Worm (Caenorhabditis elegans): ENCODE measurements around the gene R09E10.5.

Gene R09E10.5

DNA sequence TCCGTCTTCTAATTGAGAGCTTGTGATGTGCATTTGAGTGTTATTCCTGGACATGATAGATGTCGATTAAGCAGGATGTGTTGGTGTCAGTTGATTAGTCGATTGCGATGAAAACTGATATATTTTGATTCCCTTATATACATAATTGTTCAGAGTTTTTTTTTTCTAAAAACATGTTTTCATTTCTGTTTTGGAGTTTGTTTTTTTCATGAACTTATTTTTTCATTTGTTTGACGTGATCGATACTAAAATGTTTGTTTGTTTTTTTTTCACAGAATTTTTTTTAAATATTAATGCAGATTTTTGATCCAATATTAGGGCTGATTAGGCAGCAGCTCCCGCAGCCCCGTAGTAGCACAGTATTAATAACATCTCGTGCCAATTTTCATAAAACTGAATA is 16.1 kb upstream of the R09E10.5 start, which contains the start of gene R09E10.2:
TSS of gene R09E10.2 (minus strand) at position 101 of the 400 bp plus-strand sequence.
- TF ChIP-seq unc-62 (GFP tag; optimal IDR thresholded peaks at IDR 0.05 in 1 of 2) (peak in 1 of 2 experiments; percentile 38), unc-62 (tag; optimal IDR thresholded peaks at IDR 0.05) (no peak), nhr-41 (GFP tag; IDR thresholded peaks at IDR 0.05) (no peak)

ce11 chrIV:10313565-10313964 is 11.5 kb upstream of the R09E10.5 start, which contains the start of gene acs-18:
TSS of gene acs-18 (minus strand) at chrIV:10313665.
- TF ChIP-seq F26F4.8 (GFP tag; conservative IDR thresholded peaks at IDR 0.05) = no peak
- TF ChIP-seq nhr-237 (tag; optimal IDR thresholded peaks at IDR 0.05) = no peak
- TF ChIP-seq ZK337.2 (GFP tag; IDR thresholded peaks at IDR 0.05) = no peak
- TF ChIP-seq vab-7 (GFP tag; IDR thresholded peaks at IDR 0.05) = no peak
- no peak for TF ChIP-seq tra-1 (GFP tag; IDR thresholded peaks at IDR 0.05)
- no peak for TF ChIP-seq ceh-28 (tag; optimal IDR thresholded peaks at IDR 0.05)
- no peak for TF ChIP-seq zip-11 (GFP tag; IDR thresholded peaks at IDR 0.05)
- no peak for TF ChIP-seq tag-97 (GFP tag; IDR thresholded peaks at IDR 0.05)
- TF ChIP-seq ceh-20 (GFP tag; IDR thresholded peaks at IDR 0.05) = no peak
- no peak for TF ChIP-seq lin-1 (GFP tag; IDR thresholded peaks at IDR 0.05)
- no peak for TF ChIP-seq mdl-1 (tag; optimal IDR thresholded peaks at IDR 0.05)
- no peak for TF ChIP-seq daf-19 (GFP tag; conservative IDR thresholded peaks at IDR 0.05)
- no peak for TF ChIP-seq fkh-10 (GFP tag; optimal IDR thresholded peaks at IDR 0.05)
- no peak for TF ChIP-seq aly-2 (tag; optimal IDR thresholded peaks at IDR 0.05)
- no peak for TF ChIP-seq spr-1 (tag; optimal IDR thresholded peaks at IDR 0.05)

DNA sequence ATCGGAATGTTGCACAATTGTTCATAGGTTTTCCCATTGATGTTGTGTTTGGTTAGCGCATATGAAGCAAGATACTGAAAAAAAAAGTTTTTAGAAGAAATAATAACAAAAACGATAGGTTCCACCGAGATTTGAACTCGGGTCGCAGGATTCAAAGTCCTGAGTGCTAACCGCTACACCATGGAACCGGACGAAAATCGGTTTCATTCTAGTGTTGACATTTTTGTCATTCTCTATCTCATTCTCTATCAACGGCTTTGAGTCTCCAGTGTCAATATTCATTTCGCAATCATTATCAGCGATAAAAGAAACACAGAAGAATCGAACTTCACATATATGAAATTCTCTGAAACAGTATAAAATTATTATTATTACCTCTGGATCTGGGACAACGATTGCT is 9.0 kb upstream of the R09E10.5 start:
- no peak for TF ChIP-seq lin-15B (tag; optimal IDR thresholded peaks at IDR 0.05)
- TF ChIP-seq lim-7 (GFP tag; IDR thresholded peaks at IDR 0.05) = peak; percentile 75
- 0 out of 2 replicates have a peak, but pooled peaks have one; percentile 15 for TF ChIP-seq nhr-41 (GFP tag; IDR thresholded peaks at IDR 0.05)
- no peak for TF ChIP-seq nhr-28 (tag; optimal IDR thresholded peaks at IDR 0.05)
- TF ChIP-seq T26A8.4 (GFP tag; IDR thresholded peaks at IDR 0.05) = peak; percentile 24; the same call in 1 of the 2 replicates
- peak; percentile 84 for TF ChIP-seq snpc-1.2 (GFP tag; IDR thresholded peaks at IDR 0.05)
- no peak for TF ChIP-seq daf-8 (GFP tag; IDR thresholded peaks at IDR 0.05)
- no peak for TF ChIP-seq aly-2 (tag; optimal IDR thresholded peaks at IDR 0.05)
- TF ChIP-seq ceh-44 (GFP tag; IDR thresholded peaks at IDR 0.05) = peak; percentile 39; the same call in 1 of the 2 replicates
- TF ChIP-seq F26F4.8 (GFP tag; conservative IDR thresholded peaks at IDR 0.05) = 0 out of 2 replicates have a peak, but pooled peaks have one; percentile 52
- no peak for TF ChIP-seq dmd-9 (GFP tag; IDR thresholded peaks at IDR 0.05)
- TF ChIP-seq madf-9 (GFP tag; conservative IDR thresholded peaks at IDR 0.05) = no peak

DNA sequence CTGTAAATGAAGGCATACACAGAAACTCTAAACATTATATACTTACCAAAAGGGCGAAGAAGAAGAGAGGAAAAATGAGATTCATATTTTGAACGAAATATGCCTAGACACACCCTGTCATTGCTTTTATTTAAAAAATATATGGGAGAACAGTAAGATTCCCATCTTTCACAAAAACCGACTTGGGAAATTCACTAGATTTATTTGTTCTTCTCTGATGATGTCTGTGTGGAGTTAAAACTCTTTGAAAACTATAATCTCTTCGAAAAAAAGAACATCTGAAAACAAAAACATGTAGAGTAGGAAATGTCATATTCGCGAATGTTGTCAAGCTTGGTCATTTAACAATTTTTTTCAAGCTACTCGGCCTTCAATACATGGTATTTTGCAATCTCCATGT is 8.2 kb upstream of the R09E10.5 start, which contains the start of gene R09E10.8:
TSS of gene R09E10.8 (minus strand) at position 101 of the 400 bp plus-strand sequence.
- TF ChIP-seq ama-1 (optimal IDR thresholded peaks at IDR 0.05) (no peak), spr-1 (tag; optimal IDR thresholded peaks at IDR 0.05) (no peak), nhr-6 (tag; optimal IDR thresholded peaks at IDR 0.05) (no peak), snpc-4 (tag; optimal IDR thresholded peaks at IDR 0.05) (no peak), nhr-11 (tag; optimal IDR thresholded peaks at IDR 0.05) (no peak), ZK546.5 (tag; optimal IDR thresholded peaks at IDR 0.05) (no peak), F37D6.2 (tag; optimal IDR thresholded peaks at IDR 0.05) (no peak), nhr-28 (tag; optimal IDR thresholded peaks at IDR 0.05) (no peak), mep-1 (tag; optimal IDR thresholded peaks at IDR 0.05) (no peak), nhr-48 (tag; optimal IDR thresholded peaks at IDR 0.05) (no peak), dve-1 (tag; optimal IDR thresholded peaks at IDR 0.05; ENCODE audit: insufficient read depth) (no peak), zag-1 (tag; optimal IDR thresholded peaks at IDR 0.05) (no peak), ceh-32 (tag; optimal IDR thresholded peaks at IDR 0.05; ENCODE audit: poor library complexity) (no peak), ztf-7 (tag; optimal IDR thresholded peaks at IDR 0.05) (no peak), set-16 (GFP tag; IDR thresholded peaks at IDR 0.05) (no peak), ceh-20 (GFP tag; IDR thresholded peaks at IDR 0.05) (no peak)
